Worm (Caenorhabditis elegans) whole organism, L2 larva: ENCODE measurements around the gene C48D1.5.

ENCODE experiments used
- C34F6.9 ChIP-seq: fragments of 150-350 bp; optimal IDR thresholded peaks from 2 replicates; lab custom pipeline; 2014; ENCODE audit warnings: missing biosample characterization, missing genetic modification characterization
- F13H6.1 ChIP-seq: sonication (generic microtip); optimal IDR thresholded peaks from 2 replicates; lab custom pipeline; 2016; ENCODE audit warnings: missing genetic modification characterization, missing compliant biosample characterization
- R02D3.7 ChIP-seq: fragments of 150-350 bp; optimal IDR thresholded peaks from 2 replicates; lab custom pipeline; 2014; ENCODE audit warnings: missing biosample characterization, missing genetic modification characterization
- Y55F3AM.14 ChIP-seq: fragments of 200-800 bp; sonication (Bioruptor generic); optimal IDR thresholded peaks from 2 replicates; lab custom pipeline; 2018; ENCODE audit warnings: mild to moderate bottlenecking, missing genetic modification characterization, missing compliant biosample characterization
- ZK546.5 ChIP-seq: sonication (generic microtip); optimal IDR thresholded peaks from 2 replicates; lab custom pipeline; 2017; ENCODE audit warnings: missing biosample characterization, missing genetic modification characterization
- alr-1 ChIP-seq: fragments of 150-350 bp; optimal IDR thresholded peaks from 2 replicates; lab custom pipeline; 2014; ENCODE audit warnings: missing biosample characterization, missing genetic modification characterization
- aly-2 ChIP-seq: fragments of 150-350 bp; optimal IDR thresholded peaks from 2 replicates; lab custom pipeline; 2014; ENCODE audit warnings: missing biosample characterization, missing genetic modification characterization
- ama-1 ChIP-seq: fragments of 150-350 bp; optimal IDR thresholded peaks from 2 replicates; lab custom pipeline; 2018; ENCODE audit warnings: inconsistent platforms
- blmp-1 ChIP-seq: sonication (generic microtip); optimal IDR thresholded peaks from 2 replicates; lab custom pipeline; 2017; ENCODE audit warnings: missing genetic modification characterization, mild to moderate bottlenecking, missing compliant biosample characterization, antibody characterized with exemption, moderate library complexity; ENCODE audit not compliant: insufficient read depth
- ceh-82 ChIP-seq: fragments of 150-350 bp; optimal IDR thresholded peaks from 2 replicates; lab custom pipeline; 2014; ENCODE audit warnings: missing biosample characterization, missing genetic modification characterization
- crh-2 ChIP-seq: sonication (generic microtip); optimal IDR thresholded peaks from 2 replicates; lab custom pipeline; 2017; ENCODE audit warnings: missing biosample characterization, missing genetic modification characterization
- dmd-4 ChIP-seq: sonication (generic microtip); optimal IDR thresholded peaks from 2 replicates; lab custom pipeline; 2017; ENCODE audit warnings: missing biosample characterization, missing genetic modification characterization
- egl-27 ChIP-seq: sonication (generic microtip); optimal IDR thresholded peaks from 3 replicates; lab custom pipeline; 2017; ENCODE audit warnings: missing biosample characterization, missing genetic modification reagents, missing genetic modification characterization
- elt-1 ChIP-seq: fragments of 150-350 bp; optimal IDR thresholded peaks from 2 replicates; lab custom pipeline; 2014; ENCODE audit warnings: missing biosample characterization, missing genetic modification characterization
- elt-3 ChIP-seq: sonication (generic microtip); optimal IDR thresholded peaks from 2 replicates; lab custom pipeline; 2017; ENCODE audit warnings: missing biosample characterization, missing genetic modification characterization
- fos-1 ChIP-seq: fragments of 150-350 bp; optimal IDR thresholded peaks from 2 replicates; lab custom pipeline; 2014; ENCODE audit warnings: missing biosample characterization, missing genetic modification characterization
- gmeb-1 ChIP-seq: fragments of 150-350 bp; optimal IDR thresholded peaks from 2 replicates; lab custom pipeline; 2014; ENCODE audit warnings: missing biosample characterization, missing genetic modification characterization
- lin-11 ChIP-seq: fragments of 150-350 bp; sonication (generic microtip); optimal IDR thresholded peaks from 2 replicates; lab custom pipeline; 2014; ENCODE audit warnings: missing biosample characterization, missing genetic modification characterization, inconsistent platforms, mixed read lengths
- lin-13 ChIP-seq: fragments of 150-350 bp; optimal IDR thresholded peaks from 2 replicates; lab custom pipeline; 2014; ENCODE audit warnings: missing biosample characterization, missing genetic modification reagents, missing genetic modification characterization
- lin-39 ChIP-seq: fragments of 150-350 bp; optimal IDR thresholded peaks from 2 replicates; lab custom pipeline; 2014; ENCODE audit warnings: missing biosample characterization, missing genetic modification reagents, missing genetic modification characterization
- lsy-2 ChIP-seq, 2 experiments: fragments of 150-350 bp in 1 of 2; sonication (generic microtip) in 1 of 2; optimal IDR thresholded peaks; 2 replicates each; lab custom pipeline; 2014 to 2017; ENCODE audit warnings: missing biosample characterization in 2 of 2, missing genetic modification characterization in 2 of 2
- mab-5 ChIP-seq: fragments of 150-350 bp; optimal IDR thresholded peaks from 2 replicates; lab custom pipeline; 2014; ENCODE audit warnings: missing biosample characterization, missing genetic modification characterization
- mbf-1 ChIP-seq: sonication (generic microtip); optimal IDR thresholded peaks from 2 replicates; lab custom pipeline; 2017; ENCODE audit warnings: missing biosample characterization, missing genetic modification characterization
- mdl-1 ChIP-seq, 2 experiments: fragments of 150-350 bp in 1 of 2; sonication (generic microtip) in 1 of 2; optimal IDR thresholded peaks; 2 replicates each; lab custom pipeline; 2017; ENCODE audit warnings: missing biosample characterization in 2 of 2, missing genetic modification characterization in 2 of 2
- nhr-10 ChIP-seq: sonication (generic microtip); optimal IDR thresholded peaks from 2 replicates; lab custom pipeline; 2017; ENCODE audit warnings: missing biosample characterization, missing genetic modification characterization
- nhr-12 ChIP-seq: fragments of 150-350 bp; optimal IDR thresholded peaks from 2 replicates; lab custom pipeline; 2014; ENCODE audit warnings: missing biosample characterization, missing genetic modification characterization
- nhr-129 ChIP-seq: fragments of 150-350 bp; optimal IDR thresholded peaks from 2 replicates; lab custom pipeline; 2014; ENCODE audit warnings: missing biosample characterization, missing genetic modification characterization
- nhr-21 ChIP-seq: fragments of 150-350 bp; optimal IDR thresholded peaks from 2 replicates; lab custom pipeline; 2014; ENCODE audit warnings: missing biosample characterization, missing genetic modification characterization
- nhr-237 ChIP-seq: fragments of 150-350 bp; optimal IDR thresholded peaks from 2 replicates; lab custom pipeline; 2014; ENCODE audit warnings: missing biosample characterization, missing genetic modification characterization
- nhr-25 ChIP-seq: fragments of 150-350 bp; sonication (generic microtip); optimal IDR thresholded peaks from 3 replicates; lab custom pipeline; 2014; ENCODE audit warnings: missing biosample characterization, missing genetic modification characterization
- nhr-6 ChIP-seq: fragments of 150-350 bp; optimal IDR thresholded peaks from 2 replicates; lab custom pipeline; 2014; ENCODE audit warnings: missing biosample characterization, missing genetic modification characterization
- peb-1 ChIP-seq: fragments of 150-350 bp; optimal IDR thresholded peaks from 2 replicates; lab custom pipeline; 2014; ENCODE audit warnings: missing biosample characterization, missing genetic modification characterization
- sem-4 ChIP-seq: fragments of 150-350 bp; optimal IDR thresholded peaks from 2 replicates; lab custom pipeline; 2014; ENCODE audit warnings: missing biosample characterization, missing genetic modification reagents, missing genetic modification characterization
- sma-3 ChIP-seq: sonication (generic microtip); optimal IDR thresholded peaks from 2 replicates; lab custom pipeline; 2016; ENCODE audit warnings: missing genetic modification reagents, missing genetic modification characterization, missing compliant biosample characterization
- sma-9 ChIP-seq, 2 experiments: fragments of 150-350 bp in 1 of 2; sonication (generic microtip) in 1 of 2; optimal IDR thresholded peaks; 2 replicates each; lab custom pipeline; 2014 to 2016; ENCODE audit warnings: missing genetic modification characterization in 2 of 2, mild to moderate bottlenecking in 1 of 2, missing biosample characterization in 1 of 2, missing compliant biosample characterization in 1 of 2, missing genetic modification reagents in 1 of 2, moderate library complexity in 1 of 2
- snpc-4 ChIP-seq: fragments of 150-350 bp; optimal IDR thresholded peaks from 2 replicates; lab custom pipeline; 2014; ENCODE audit warnings: missing biosample characterization, missing genetic modification characterization
- unc-39 ChIP-seq: fragments of 150-350 bp; optimal IDR thresholded peaks from 2 replicates; lab custom pipeline; 2014; ENCODE audit warnings: missing biosample characterization, missing genetic modification characterization
- unc-55 ChIP-seq: fragments of 150-350 bp; sonication (generic microtip); optimal IDR thresholded peaks from 3 replicates; lab custom pipeline; 2014; ENCODE audit warnings: missing biosample characterization, missing genetic modification reagents, missing genetic modification characterization
- zag-1 ChIP-seq: fragments of 150-350 bp; optimal IDR thresholded peaks from 2 replicates; lab custom pipeline; 2014; ENCODE audit warnings: missing biosample characterization, missing genetic modification characterization
- ztf-4 ChIP-seq: fragments of 150-350 bp; optimal IDR thresholded peaks from 2 replicates; lab custom pipeline; 2014; ENCODE audit warnings: missing biosample characterization, missing genetic modification characterization

The C48D1.5 gene

ce11 chrIV:13231393-13231792 lies 9.6 kb downstream of the C48D1.5 start (continued):
- TF ChIP-seq snpc-4: no peak
- TF ChIP-seq mab-5 (tag; lab: Kevin White, UChicago): no peak
- TF ChIP-seq zag-1 (tag; lab: Kevin White, UChicago): no peak
- TF ChIP-seq ceh-82 (tag; lab: Kevin White, UChicago): no peak
- TF ChIP-seq sma-9 (GFP tag; optimal IDR thresholded peaks at IDR 0.05; lab: Kevin White, UChicago): no peak
- TF ChIP-seq sma-9 (tag; optimal IDR thresholded peaks at IDR 0.05; lab: Kevin White, UChicago): no peak
- peak; percentile 7 for TF ChIP-seq nhr-6 (tag; lab: Kevin White, UChicago)
- TF ChIP-seq R02D3.7 (tag; lab: Kevin White, UChicago): no peak
- TF ChIP-seq nhr-237 (tag; lab: Kevin White, UChicago): no peak
- TF ChIP-seq blmp-1: no peak
- TF ChIP-seq mdl-1 (tag; optimal IDR thresholded peaks at IDR 0.05; lab: Kevin White, UChicago): no peak
- peak; percentile 5 for TF ChIP-seq gmeb-1
- no peak for TF ChIP-seq elt-3 (tag; lab: Kevin White, UChicago)
- TF ChIP-seq ZK546.5: no peak
- TF ChIP-seq sma-3 (GFP tag; lab: Kevin White, UChicago): no peak
- TF ChIP-seq unc-55: peak; percentile 73
- TF ChIP-seq lin-11 (tag; lab: Kevin White, UChicago): no peak
- peak; percentile 9 for TF ChIP-seq fos-1 (tag; lab: Kevin White, UChicago)
- TF ChIP-seq mbf-1: no peak
- no peak for TF ChIP-seq nhr-25 (tag; lab: Kevin White, UChicago)
- TF ChIP-seq unc-39 (tag; lab: Kevin White, UChicago): no peak
- TF ChIP-seq elt-1 (tag; lab: Kevin White, UChicago): no peak
- peak; percentile 55 for TF ChIP-seq C34F6.9
- peak; percentile 81 for TF ChIP-seq nhr-129 (tag; lab: Kevin White, UChicago)
- no peak for TF ChIP-seq peb-1 (tag; lab: Kevin White, UChicago)

- no peak for TF ChIP-seq nhr-129 (tag; lab: Kevin White, UChicago)
- no peak for TF ChIP-seq F13H6.1 (tag; lab: Kevin White, UChicago)
- no peak for TF ChIP-seq crh-2
- TF ChIP-seq elt-3 (tag; lab: Kevin White, UChicago): no peak
- TF ChIP-seq unc-55: no peak
- no peak for TF ChIP-seq sma-3 (GFP tag; lab: Kevin White, UChicago)
- TF ChIP-seq egl-27 (tag; lab: Kevin White, UChicago): no peak
- TF ChIP-seq nhr-6 (tag; lab: Kevin White, UChicago): no peak
- TF ChIP-seq sem-4: no peak
- no peak for TF ChIP-seq aly-2 (tag; lab: Kevin White, UChicago)
- no peak for TF ChIP-seq ceh-82 (tag; lab: Kevin White, UChicago)
- no peak for TF ChIP-seq dmd-4 (tag; lab: Kevin White, UChicago)
- no peak for TF ChIP-seq unc-39 (tag; lab: Kevin White, UChicago)
- no peak for TF ChIP-seq nhr-21 (tag; lab: Kevin White, UChicago)
- TF ChIP-seq, all 48 proteins: peak for 0
These were observed 14.7 kb downstream of the C48D1.5 start, which contains the start of gene pwp-1 for ce11 chrIV:13236485-13236884. Gene pwp-1 (minus strand): TSS chrIV:13236585.

ce11 chrIV:13238943-13239861 lies 17.4 kb downstream of the C48D1.5 start, which contains the start of gene tag-115:
Gene tag-115 (minus strand): TSS chrIV:13239414.
- TF ChIP-seq C34F6.9: peak; percentile 38
- peak; percentile 17 for TF ChIP-seq sma-3 (GFP tag; lab: Kevin White, UChicago)
- TF ChIP-seq Y55F3AM.14 (GFP tag; lab: Kevin White, UChicago): no peak
- TF ChIP-seq unc-39 (tag; lab: Kevin White, UChicago): no peak
- peak; percentile 47 for TF ChIP-seq ama-1 (lab: Kevin White, UChicago)
- no peak for TF ChIP-seq lin-13
- no peak for TF ChIP-seq nhr-6 (tag; lab: Kevin White, UChicago)
- TF ChIP-seq dmd-4 (tag; lab: Kevin White, UChicago): no peak
- no peak for TF ChIP-seq nhr-10 (tag; lab: Kevin White, UChicago)
- no peak for TF ChIP-seq ztf-4 (tag; lab: Kevin White, UChicago)
- peak; percentile 8 for TF ChIP-seq unc-55
- TF ChIP-seq alr-1 (tag; lab: Kevin White, UChicago): no peak
- TF ChIP-seq nhr-12 (tag; lab: Kevin White, UChicago): no peak
- no peak for TF ChIP-seq lin-39
- no peak for TF ChIP-seq elt-1 (tag; lab: Kevin White, UChicago)
- TF ChIP-seq aly-2 (tag; lab: Kevin White, UChicago): no peak
- TF ChIP-seq nhr-25 (tag; lab: Kevin White, UChicago): peak; percentile 5
- no peak for TF ChIP-seq crh-2
- TF ChIP-seq lsy-2 (tag; optimal IDR thresholded peaks at IDR 0.05; lab: Kevin White, UChicago): peak in 1 of 2 experiments; percentile 23
- TF ChIP-seq nhr-21 (tag; lab: Kevin White, UChicago): peak; percentile 1
- TF ChIP-seq mdl-1 (tag; optimal IDR thresholded peaks at IDR 0.05; lab: Kevin White, UChicago): no peak
